Fruit fly (Drosophila melanogaster): ENCODE results near the gene CG7888.

CG7888 gene

DNA sequence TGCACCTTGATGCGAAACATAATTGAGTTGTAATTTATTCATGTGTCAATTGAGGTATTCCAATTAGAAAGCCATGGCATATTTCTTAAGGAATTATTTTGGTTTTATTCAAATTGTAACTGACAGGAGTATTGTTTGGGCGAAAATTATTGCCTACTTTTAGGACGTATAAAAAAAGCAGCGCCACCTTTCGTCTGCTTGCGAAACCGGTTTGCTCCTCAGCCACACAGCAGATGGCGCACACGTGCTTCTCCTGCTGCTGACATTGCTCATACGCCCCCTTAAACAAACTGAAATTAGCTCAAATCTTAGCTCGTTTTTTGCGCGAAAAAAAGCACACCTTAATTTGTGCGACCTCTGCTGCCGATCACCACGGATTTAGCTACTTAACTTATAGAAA lies 6.0 kb upstream of the CG7888 start (continued):
- peak; percentile 42 for TF ChIP-seq Nf-YC (tag; optimal IDR thresholded peaks at IDR 0.05)
- TF ChIP-seq Lhr (GFP tag; optimal IDR thresholded peaks at IDR 0.05) = peak; percentile 72
- TF ChIP-seq CG9817 (tag; optimal IDR thresholded peaks at IDR 0.05) = peak; percentile 65
- peak; percentile 50 for TF ChIP-seq ems (GFP tag; optimal IDR thresholded peaks at IDR 0.05)
- peak; percentile 81 for TF ChIP-seq Dbx (GFP tag; IDR thresholded peaks at IDR 0.05)
- TF ChIP-seq NC2α (GFP tag; optimal IDR thresholded peaks at IDR 0.05) = peak; percentile 76
- peak; percentile 64 for TF ChIP-seq maf-S (GFP tag; optimal IDR thresholded peaks at IDR 0.05)
- TF ChIP-seq CG3726 (GFP tag; IDR thresholded peaks at IDR 0.05) = no peak
- TF ChIP-seq dpn (GFP tag; optimal IDR thresholded peaks at IDR 0.05) = peak; percentile 79 to 85
- no peak for TF ChIP-seq Lpt (GFP tag; optimal IDR thresholded peaks at IDR 0.05)
- peak; percentile 78 for TF ChIP-seq caup (GFP tag; optimal IDR thresholded peaks at IDR 0.05; ENCODE audit: severe bottlenecking)
- TF ChIP-seq Bdp1 (GFP tag; optimal IDR thresholded peaks at IDR 0.05) = peak; percentile 70
- TF ChIP-seq en (GFP tag; optimal IDR thresholded peaks at IDR 0.05) = peak; percentile 44
- TF ChIP-seq exex (tag; optimal IDR thresholded peaks at IDR 0.05) = no peak
- TF ChIP-seq Nf-YA (GFP tag; IDR thresholded peaks at IDR 0.05) = peak; percentile 46; the same call in 1 of the 2 replicates
- TF ChIP-seq CG12236 (GFP tag; optimal IDR thresholded peaks at IDR 0.05) = peak; percentile 69
- peak; percentile 73 for TF ChIP-seq Xrp1 (GFP tag; IDR thresholded peaks at IDR 0.05)
- peak; percentile 74 for TF ChIP-seq bcd (GFP tag; optimal IDR thresholded peaks at IDR 0.05)
- peak; percentile 62 for TF ChIP-seq HHEX (GFP tag; optimal IDR thresholded peaks at IDR 0.05)
- TF ChIP-seq bbx (GFP tag; IDR thresholded peaks at IDR 0.05; ENCODE audit: partially characterized antibody) = no peak
- TF ChIP-seq CG6175 (GFP tag; IDR thresholded peaks at IDR 0.05) = 0 out of 3 replicates have a peak, but pooled peaks have one; percentile 64
- TF ChIP-seq CG31441 (GFP tag; IDR thresholded peaks at IDR 0.05) = peak; percentile 44; the same call in 1 of the 2 replicates
- peak; percentile 4 for TF ChIP-seq scrt (GFP tag; optimal IDR thresholded peaks at IDR 0.05)
- peak; percentile 96 for TF ChIP-seq CG11456 (GFP tag; IDR thresholded peaks at IDR 0.05)
- peak; percentile 75 for TF ChIP-seq CG17328 (GFP tag; IDR thresholded peaks at IDR 0.05)
- peak; percentile 72 for TF ChIP-seq ewg (GFP tag; optimal IDR thresholded peaks at IDR 0.05)
- TF ChIP-seq sc (optimal IDR thresholded peaks at IDR 0.05) = no peak
- peak; percentile 63 for TF ChIP-seq sc (GFP tag; optimal IDR thresholded peaks at IDR 0.05)
- peak; percentile 52; the same call in 1 of the 3 replicates for TF ChIP-seq CG11560 (tag; IDR thresholded peaks at IDR 0.05)
- TF ChIP-seq CG31365 (tag; optimal IDR thresholded peaks at IDR 0.05) = peak; percentile 59
- no peak for TF ChIP-seq Tbp (GFP tag; optimal IDR thresholded peaks at IDR 0.05)
- peak; percentile 60 for TF ChIP-seq stc (GFP tag; IDR thresholded peaks at IDR 0.05)
- no peak for TF ChIP-seq gro (GFP tag; optimal IDR thresholded peaks at IDR 0.05)
- peak; percentile 45 for TF ChIP-seq CG4617 (GFP tag; optimal IDR thresholded peaks at IDR 0.05; ENCODE audit: borderline replicate concordance)
- peak; percentile 58 for TF ChIP-seq CG4820 (GFP tag; optimal IDR thresholded peaks at IDR 0.05)
- no peak for TF ChIP-seq gfzf (GFP tag; optimal IDR thresholded peaks at IDR 0.05)
- TF ChIP-seq Antp (GFP tag; optimal IDR thresholded peaks at IDR 0.05) = peak; percentile 81
- TF ChIP-seq CG14965 (GFP tag; optimal IDR thresholded peaks at IDR 0.05; ENCODE audit: borderline replicate concordance) = peak; percentile 90
- peak; percentile 89 for TF ChIP-seq Xbp1 (GFP tag; optimal IDR thresholded peaks at IDR 0.05)
- peak; percentile 48 for TF ChIP-seq CG15514 (GFP tag; optimal IDR thresholded peaks at IDR 0.05)
- TF ChIP-seq sens-2 (GFP tag; IDR thresholded peaks at IDR 0.05) = peak; percentile 76
- TF ChIP-seq Hey (tag; optimal IDR thresholded peaks at IDR 0.05) = peak; percentile 30
- TF ChIP-seq lilli (GFP tag; optimal IDR thresholded peaks at IDR 0.05) = peak; percentile 69
- TF ChIP-seq CG6654 (GFP tag; optimal IDR thresholded peaks at IDR 0.05) = peak; percentile 36
- peak; percentile 4 for TF ChIP-seq CG13296 (GFP tag; optimal IDR thresholded peaks at IDR 0.05)
- peak; percentile 66 for TF ChIP-seq repo (GFP tag; optimal IDR thresholded peaks at IDR 0.05)
- peak; percentile 24 for TF ChIP-seq BtbVII (GFP tag; optimal IDR thresholded peaks at IDR 0.05)
- peak; percentile 72 for TF ChIP-seq CG17361 (GFP tag; IDR thresholded peaks at IDR 0.05)
- TF ChIP-seq Elba2 (GFP tag; optimal IDR thresholded peaks at IDR 0.05) = peak; percentile 80
- no peak for TF ChIP-seq gt (GFP tag; IDR thresholded peaks at IDR 0.05)
- peak; percentile 99 for TF ChIP-seq CTCF (GFP tag; optimal IDR thresholded peaks at IDR 0.05)
- TF ChIP-seq CG2678 (tag; optimal IDR thresholded peaks at IDR 0.05) = peak; percentile 54

Data from whole organism, embryonic.